Fruit fly (Drosophila melanogaster): Measurements from ENCODE around the gene CG10347.
A peak's percentile ranks its signal among the peaks of the same experiment; 100 is the strongest.

The CG10347 gene

DNA sequence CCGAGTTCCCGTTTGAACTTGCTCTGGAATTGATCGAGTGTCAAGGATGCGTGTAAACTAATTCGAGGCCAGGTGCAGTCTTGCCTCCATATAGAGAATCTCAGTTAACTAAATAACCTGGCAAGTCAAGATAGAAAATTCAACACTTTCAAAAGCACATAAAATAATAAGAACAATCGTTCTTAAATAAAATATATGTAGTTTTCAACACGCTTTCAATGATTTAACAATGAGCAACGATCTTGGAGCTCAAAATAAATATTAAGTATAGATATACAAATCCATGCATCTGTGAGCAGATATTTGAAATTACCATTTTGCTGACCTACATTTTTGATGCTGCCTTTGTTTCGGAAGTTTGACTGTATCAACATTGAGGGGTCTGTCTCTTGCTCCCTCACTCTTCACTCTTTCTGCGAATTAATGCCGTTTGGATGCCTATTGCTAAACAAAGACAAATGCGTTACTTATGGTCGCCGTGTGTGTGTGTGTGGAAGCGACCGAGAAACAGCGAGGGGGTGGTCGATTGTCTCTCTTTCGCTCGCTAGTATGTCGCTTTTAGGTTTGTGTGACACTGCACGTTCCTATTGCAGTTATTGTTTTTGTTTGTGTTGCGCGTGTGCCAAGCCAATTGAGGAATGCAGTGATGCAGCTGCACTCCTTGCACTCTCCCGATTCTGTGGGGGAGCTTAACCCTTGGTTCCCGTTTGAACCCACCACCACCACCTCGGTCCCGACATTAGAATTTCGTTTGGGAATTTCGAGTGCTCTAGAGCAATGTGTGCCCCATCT is 34.3 kb downstream of the CG10347 start:
- peak; percentile 59 for TF ChIP-seq net (GFP tag; optimal IDR thresholded peaks at IDR 0.05)
- peak; percentile 70 for TF ChIP-seq achi (GFP tag; optimal IDR thresholded peaks at IDR 0.05)
- peak; percentile 60 for TF ChIP-seq esn (GFP tag; optimal IDR thresholded peaks at IDR 0.05)
- peak; percentile 73 for TF ChIP-seq OdsH (GFP tag; optimal IDR thresholded peaks at IDR 0.05)
- peak; percentile 85 for TF ChIP-seq dac (GFP tag; optimal IDR thresholded peaks at IDR 0.05)
- TF ChIP-seq ss (GFP tag; optimal IDR thresholded peaks at IDR 0.05), result no peak
- peak; percentile 22 for TF ChIP-seq CG34406 (GFP tag; optimal IDR thresholded peaks at IDR 0.05)
- TF ChIP-seq CG16779 (tag; optimal IDR thresholded peaks at IDR 0.05), result no peak
- TF ChIP-seq Blimp-1 (GFP tag; optimal IDR thresholded peaks at IDR 0.05), result no peak
- peak; percentile 53 for TF ChIP-seq CG6163 (GFP tag; IDR thresholded peaks at IDR 0.05)
- TF ChIP-seq Eip75B (GFP tag; optimal IDR thresholded peaks at IDR 0.05), result peak; percentile 50
- peak; percentile 48 for TF ChIP-seq CG11762 (GFP tag; optimal IDR thresholded peaks at IDR 0.05; ENCODE audit: insufficient read depth)
- no peak for TF ChIP-seq CG1621 (tag; optimal IDR thresholded peaks at IDR 0.05)
- TF ChIP-seq Sox102F (GFP tag; optimal IDR thresholded peaks at IDR 0.05), result peak; percentile 50
- TF ChIP-seq Hr4 (GFP tag; optimal IDR thresholded peaks at IDR 0.05), result peak; percentile 86
- peak; percentile 53 for TF ChIP-seq Met (GFP tag; optimal IDR thresholded peaks at IDR 0.05)
- TF ChIP-seq Eip93F (GFP tag; optimal IDR thresholded peaks at IDR 0.05), result no peak
- TF ChIP-seq CG6854 (GFP tag; optimal IDR thresholded peaks at IDR 0.05), result no peak
- peak; percentile 55 for TF ChIP-seq acj6 (GFP tag; optimal IDR thresholded peaks at IDR 0.05)
- peak; percentile 93 for TF ChIP-seq Eip78C (GFP tag)
- peak; percentile 3 for TF ChIP-seq Sox15 (GFP tag; optimal IDR thresholded peaks at IDR 0.05)
- TF ChIP-seq CG6276 (GFP tag; optimal IDR thresholded peaks at IDR 0.05), result peak; percentile 84
- peak; percentile 79 for TF ChIP-seq svp (GFP tag)
- no peak for TF ChIP-seq dsx (GFP tag; optimal IDR thresholded peaks at IDR 0.05; ENCODE audit: poor library complexity, severe bottlenecking)
- TF ChIP-seq Ets96B (tag; optimal IDR thresholded peaks at IDR 0.05), result peak; percentile 12
- TF ChIP-seq CG6808 (GFP tag; optimal IDR thresholded peaks at IDR 0.05), result peak; percentile 0
- TF ChIP-seq lz (GFP tag; optimal IDR thresholded peaks at IDR 0.05), result peak; percentile 58
- TF ChIP-seq CG3919 (GFP tag; optimal IDR thresholded peaks at IDR 0.05), result peak; percentile 66
- TF ChIP-seq CG8319 (GFP tag; optimal IDR thresholded peaks at IDR 0.05), result no peak
- peak; percentile 84 for TF ChIP-seq eg (GFP tag; IDR thresholded peaks at IDR 0.05)
- no peak for TF ChIP-seq CG11902 (GFP tag; optimal IDR thresholded peaks at IDR 0.05)
- TF ChIP-seq Gug (GFP tag; IDR thresholded peaks at IDR 0.05), result peak; percentile 76
- no peak for TF ChIP-seq fd85E (GFP tag; optimal IDR thresholded peaks at IDR 0.05)
- TF ChIP-seq CG4318 (GFP tag; optimal IDR thresholded peaks at IDR 0.05), result peak; percentile 82
- peak; percentile 93 for TF ChIP-seq CG32006 (GFP tag; optimal IDR thresholded peaks at IDR 0.05)
- TF ChIP-seq Smox (GFP tag; optimal IDR thresholded peaks at IDR 0.05), result peak; percentile 39
- TF ChIP-seq cyc (GFP tag; optimal IDR thresholded peaks at IDR 0.05), result peak; percentile 31
- peak; percentile 53 for TF ChIP-seq Sox14 (GFP tag; optimal IDR thresholded peaks at IDR 0.05)
- TF ChIP-seq spab (GFP tag; optimal IDR thresholded peaks at IDR 0.05), result no peak
- TF ChIP-seq Ets21C (GFP tag; optimal IDR thresholded peaks at IDR 0.05), result peak; percentile 18
- no peak for TF ChIP-seq CG9139 (GFP tag; optimal IDR thresholded peaks at IDR 0.05)
- peak; percentile 36 for TF ChIP-seq CG6792 (GFP tag; optimal IDR thresholded peaks at IDR 0.05)
- peak; percentile 77 for TF ChIP-seq Lpt (GFP tag; optimal IDR thresholded peaks at IDR 0.05)
- TF ChIP-seq CG31627 (GFP tag; optimal IDR thresholded peaks at IDR 0.05), result peak; percentile 49
- peak; percentile 61 for TF ChIP-seq CG10631 (GFP tag; optimal IDR thresholded peaks at IDR 0.05)
- TF ChIP-seq Hr38 (GFP tag; optimal IDR thresholded peaks at IDR 0.05), result no peak
- peak; percentile 89 for TF ChIP-seq CG15336 (GFP tag; IDR thresholded peaks at IDR 0.05)
- peak; percentile 78 for TF ChIP-seq pdm3 (GFP tag; optimal IDR thresholded peaks at IDR 0.05)
- peak; percentile 61 for TF ChIP-seq Hr39 (GFP tag; optimal IDR thresholded peaks at IDR 0.05)
- TF ChIP-seq vri (GFP tag; optimal IDR thresholded peaks at IDR 0.05), result peak; percentile 7
- TF ChIP-seq CG7368 (GFP tag; optimal IDR thresholded peaks at IDR 0.05), result peak; percentile 26
